Fruit fly (Drosophila melanogaster) whole organism, embryonic: ENCODE data around the gene Cyp4d21.
A peak's percentile ranks its signal among the peaks of the same experiment; 100 is the strongest.

Experiments used
- Adf1 ChIP-seq: fragments of 200-800 bp; sonication (Bioruptor generic); IDR thresholded peaks from 2 replicates; pipeline ENCODE4 v1.3.6; 2022; ENCODE audit warnings: missing biosample characterization, missing genetic modification characterization
- BEAF-32 ChIP-seq: fragments of 200-800 bp; sonication (Bioruptor generic); optimal IDR thresholded peaks from 3 replicates; lab custom pipeline; 2017; ENCODE audit warnings: missing biosample characterization, missing genetic modification characterization, mild to moderate bottlenecking, moderate library complexity, missing genetic modification reagents
- CG10209 ChIP-seq: fragments of 200-800 bp; sonication (Bioruptor generic); optimal IDR thresholded peaks from 3 replicates; lab custom pipeline; 2017; ENCODE audit warnings: missing biosample characterization, mild to moderate bottlenecking, missing genetic modification characterization, missing genetic modification reagents
- CG1024 ChIP-seq: fragments of 200-800 bp; sonication (Bioruptor generic); IDR thresholded peaks from 2 replicates; pipeline ENCODE4 v1.3.6; 2022; ENCODE audit warnings: missing biosample characterization, missing genetic modification characterization
- CG10654 ChIP-seq: fragments of 200-800 bp; sonication (Bioruptor generic); optimal IDR thresholded peaks from 2 replicates; lab custom pipeline; 2016; ENCODE audit warnings: missing biosample characterization, missing genetic modification characterization
- CG12391 ChIP-seq: fragments of 200-800 bp; sonication (Bioruptor generic); optimal IDR thresholded peaks from 3 replicates; lab custom pipeline; 2018; ENCODE audit warnings: missing biosample characterization, mild to moderate bottlenecking, missing genetic modification characterization, moderate library complexity
- CG16779 ChIP-seq: fragments of 200-800 bp; sonication (Bioruptor generic); IDR thresholded peaks from 2 replicates; pipeline ENCODE4 v1.3.6; 2022; ENCODE audit warnings: missing biosample characterization, missing genetic modification characterization
- CG16815 ChIP-seq: fragments of 200-800 bp; sonication (Bioruptor generic); optimal IDR thresholded peaks from 3 replicates; lab custom pipeline; 2017; ENCODE audit warnings: missing biosample characterization, mild to moderate bottlenecking, missing genetic modification characterization
- CG17568 ChIP-seq: fragments of 200-800 bp; sonication (Bioruptor generic); optimal IDR thresholded peaks from 2 replicates; lab custom pipeline; 2018; ENCODE audit warnings: missing biosample characterization, mild to moderate bottlenecking, missing genetic modification characterization, moderate library complexity
- CG17802 ChIP-seq: fragments of 200-800 bp; sonication (Bioruptor generic); optimal IDR thresholded peaks from 2 replicates; lab custom pipeline; 2018; ENCODE audit warnings: missing biosample characterization, mild to moderate bottlenecking, missing genetic modification characterization, moderate library complexity
- CG17912 ChIP-seq: fragments of 200-800 bp; sonication (Bioruptor generic); optimal IDR thresholded peaks from 2 replicates; lab custom pipeline; 2018; ENCODE audit warnings: missing biosample characterization, mild to moderate bottlenecking, missing genetic modification characterization
- CG18619 ChIP-seq: fragments of 200-800 bp; sonication (Bioruptor generic); optimal IDR thresholded peaks from 3 replicates; lab custom pipeline; 2017; ENCODE audit warnings: missing biosample characterization, mild to moderate bottlenecking, missing genetic modification characterization
- CG2712 ChIP-seq: fragments of 200-800 bp; optimal IDR thresholded peaks from 3 replicates; lab custom pipeline; 2019; ENCODE audit warnings: missing biosample characterization, mild to moderate bottlenecking, missing genetic modification characterization, moderate library complexity
- CG3163 ChIP-seq: fragments of 200-800 bp; sonication (Bioruptor generic); optimal IDR thresholded peaks from 3 replicates; lab custom pipeline; 2016; ENCODE audit warnings: missing biosample characterization, missing genetic modification characterization
- CG33557 ChIP-seq: fragments of 200-800 bp; sonication (Bioruptor generic); optimal IDR thresholded peaks from 2 replicates; lab custom pipeline; 2019; ENCODE audit warnings: missing biosample characterization, mild to moderate bottlenecking, missing genetic modification characterization, moderate library complexity
- CG4282 ChIP-seq: fragments of 200-800 bp; sonication (Bioruptor generic); optimal IDR thresholded peaks from 2 replicates; lab custom pipeline; 2016; ENCODE audit warnings: missing biosample characterization, missing genetic modification characterization
- CG4328 ChIP-seq: fragments of 200-800 bp; sonication (Bioruptor generic); optimal IDR thresholded peaks from 3 replicates; lab custom pipeline; 2017; ENCODE audit warnings: missing biosample characterization, missing genetic modification reagents, missing genetic modification characterization
- CG4360 ChIP-seq: fragments of 200-800 bp; sonication (Bioruptor generic); IDR thresholded peaks from 2 replicates; pipeline ENCODE4 v1.3.6; 2022; ENCODE audit warnings: missing biosample characterization, missing genetic modification characterization
- CG7556 ChIP-seq: fragments of 200-800 bp; sonication (Bioruptor generic); optimal IDR thresholded peaks from 2 replicates; lab custom pipeline; 2017; ENCODE audit warnings: missing biosample characterization, mild to moderate bottlenecking, missing genetic modification characterization
- CG7839 ChIP-seq: fragments of 200-800 bp; sonication (Bioruptor generic); optimal IDR thresholded peaks from 3 replicates; lab custom pipeline; 2018; ENCODE audit warnings: missing biosample characterization, mild to moderate bottlenecking, missing genetic modification characterization, moderate library complexity
- CG8478 ChIP-seq: fragments of >200 bp; optimal IDR thresholded peaks from 2 replicates; lab custom pipeline; 2018
- Camta ChIP-seq: fragments of 200-800 bp; sonication (Bioruptor generic); optimal IDR thresholded peaks from 2 replicates; lab custom pipeline; 2016; ENCODE audit warnings: missing biosample characterization, missing genetic modification characterization
- Chrac-16 ChIP-seq: fragments of 200-800 bp; sonication (Bioruptor generic); optimal IDR thresholded peaks from 3 replicates; lab custom pipeline; 2016; ENCODE audit warnings: missing biosample characterization, missing genetic modification characterization
- D ChIP-seq, 2 experiments: fragments of 200-800 bp in 1 of 2; fragments of >200 bp in 1 of 2; sonication (Bioruptor generic) in 1 of 2; optimal IDR thresholded peaks; 2 replicates in 1 of 2; 3 replicates in 1 of 2; lab custom pipeline; 2017; ENCODE audit warnings: mild to moderate bottlenecking in 1 of 2, missing biosample characterization in 1 of 2, missing genetic modification characterization in 1 of 2, missing genetic modification reagents in 1 of 2
- D19B ChIP-seq: fragments of 200-800 bp; sonication (Bioruptor generic); optimal IDR thresholded peaks from 2 replicates; lab custom pipeline; 2017; ENCODE audit warnings: missing biosample characterization, mild to moderate bottlenecking, missing genetic modification characterization
- Dek ChIP-seq: fragments of 200-800 bp; sonication (Bioruptor generic); optimal IDR thresholded peaks from 3 replicates; lab custom pipeline; 2019; ENCODE audit warnings: missing biosample characterization, mild to moderate bottlenecking, missing genetic modification characterization, moderate library complexity
- Hmx ChIP-seq: fragments of 200-800 bp; sonication (Bioruptor generic); optimal IDR thresholded peaks from 2 replicates; lab custom pipeline; 2016; ENCODE audit warnings: missing biosample characterization, missing genetic modification characterization
- Jarid2 ChIP-seq: fragments of 200-800 bp; sonication (Bioruptor generic); optimal IDR thresholded peaks from 3 replicates; lab custom pipeline; 2017; ENCODE audit warnings: mild to moderate bottlenecking, missing biosample characterization, missing genetic modification reagents, missing genetic modification characterization
- MTF-1 ChIP-seq: fragments of 200-800 bp; sonication (Bioruptor generic); optimal IDR thresholded peaks from 2 replicates; lab custom pipeline; 2018; ENCODE audit warnings: missing biosample characterization, mild to moderate bottlenecking, missing genetic modification characterization, borderline replicate concordance
- Med ChIP-seq: fragments of 200-800 bp; sonication (Bioruptor generic); peaks from one replicate; lab custom pipeline; 2016; ENCODE audit warnings: missing biosample characterization, missing genetic modification characterization, mild to moderate bottlenecking, inconsistent platforms, moderate library complexity
- Trl ChIP-seq, 3 experiments: fragments of >200 bp in 2 of 3; fragments of 200-800 bp in 1 of 3; sonication (Bioruptor generic) in 1 of 3; optimal IDR thresholded peaks; 2 replicates in 1 of 3; 3 replicates in 2 of 3; lab custom pipeline; 2016 to 2017; ENCODE audit warnings: missing biosample characterization in 1 of 3, missing genetic modification characterization in 1 of 3
- Usf ChIP-seq: fragments of 200-800 bp; sonication (Bioruptor generic); optimal IDR thresholded peaks from 2 replicates; lab custom pipeline; 2017; ENCODE audit warnings: missing genotype, missing biosample characterization, missing genetic modification characterization
- YL-1 ChIP-seq: fragments of 200-800 bp; sonication (Bioruptor generic); optimal IDR thresholded peaks from 3 replicates; lab custom pipeline; 2017; ENCODE audit warnings: missing biosample characterization, mild to moderate bottlenecking, missing genetic modification characterization
- al ChIP-seq: fragments of 200-800 bp; sonication (Bioruptor generic); IDR thresholded peaks from 2 replicates; pipeline ENCODE4 v1.3.6; 2022; ENCODE audit warnings: missing biosample characterization, missing genetic modification characterization
- bsh ChIP-seq, 2 experiments: fragments of 200-800 bp; sonication (Bioruptor generic); optimal IDR thresholded peaks; 2 replicates each; lab custom pipeline; 2017 to 2018; ENCODE audit warnings: mild to moderate bottlenecking in 2 of 2, missing biosample characterization in 2 of 2, missing genetic modification characterization in 2 of 2, moderate library complexity in 1 of 2
- en ChIP-seq: fragments of 200-800 bp; sonication (Bioruptor generic); optimal IDR thresholded peaks from 2 replicates; lab custom pipeline; 2016; ENCODE audit warnings: missing biosample characterization, missing genetic modification characterization
- eve ChIP-seq, 2 experiments: fragments of >200 bp; optimal IDR thresholded peaks; 2 replicates each; lab custom pipeline; 2017; ENCODE audit warnings: missing biosample characterization in 2 of 2, missing genetic modification characterization in 2 of 2
- fru ChIP-seq: fragments of >200 bp; optimal IDR thresholded peaks from 2 replicates; lab custom pipeline; 2017
- grn ChIP-seq: fragments of 200-800 bp; sonication (Bioruptor generic); optimal IDR thresholded peaks from 3 replicates; lab custom pipeline; 2017; ENCODE audit warnings: missing biosample characterization, missing genetic modification characterization
- mirr ChIP-seq: fragments of 200-800 bp; sonication (Bioruptor generic); optimal IDR thresholded peaks from 3 replicates; lab custom pipeline; 2018; ENCODE audit warnings: missing biosample characterization, mild to moderate bottlenecking, missing genetic modification characterization
- otp ChIP-seq: fragments of 200-800 bp; sonication (Bioruptor generic); IDR thresholded peaks from 3 replicates; pipeline ENCODE4, ENCODE4 v1.3.6; 2022; ENCODE audit warnings: missing biosample characterization, missing genetic modification characterization
- phol ChIP-seq: fragments of 200-800 bp; sonication (Bioruptor generic); optimal IDR thresholded peaks from 3 replicates; lab custom pipeline; 2018; ENCODE audit warnings: missing biosample characterization, mild to moderate bottlenecking, missing genetic modification characterization, moderate library complexity
- repo ChIP-seq: fragments of 200-800 bp; sonication (Bioruptor generic); optimal IDR thresholded peaks from 2 replicates; lab custom pipeline; 2016; ENCODE audit warnings: missing biosample characterization, missing genetic modification characterization
- slbo ChIP-seq: fragments of 200-800 bp; sonication (Bioruptor generic); IDR thresholded peaks from 2 replicates; pipeline ENCODE4 v1.3.6; 2022; ENCODE audit warnings: missing biosample characterization, missing genetic modification characterization
- sob ChIP-seq: fragments of 200-800 bp; sonication (Bioruptor generic); IDR thresholded peaks from 2 replicates; pipeline ENCODE4 v1.3.6; 2022; ENCODE audit warnings: missing biosample characterization, missing genetic modification characterization
- sqz ChIP-seq: fragments of 200-800 bp; sonication (Bioruptor generic); optimal IDR thresholded peaks from 3 replicates; lab custom pipeline; 2018; ENCODE audit warnings: missing biosample characterization, mild to moderate bottlenecking, missing genetic modification characterization
- ssp ChIP-seq: fragments of 200-800 bp; sonication (Bioruptor generic); IDR thresholded peaks from 2 replicates; pipeline ENCODE4 v1.3.6; 2022; ENCODE audit warnings: missing biosample characterization, missing genetic modification characterization
- stc ChIP-seq: fragments of 200-800 bp; sonication (Bioruptor generic); IDR thresholded peaks from 2 replicates; pipeline ENCODE4 v1.3.6; 2022; ENCODE audit warnings: missing biosample characterization, missing genetic modification characterization
- stwl ChIP-seq: fragments of 200-800 bp; sonication (Bioruptor generic); optimal IDR thresholded peaks from 3 replicates; lab custom pipeline; 2018; ENCODE audit warnings: missing biosample characterization, mild to moderate bottlenecking, missing genetic modification characterization, moderate library complexity
- vfl ChIP-seq: fragments of 200-800 bp; sonication (Bioruptor generic); optimal IDR thresholded peaks from 2 replicates; lab custom pipeline; 2016; ENCODE audit warnings: missing biosample characterization, missing genetic modification characterization
- zen ChIP-seq: fragments of 200-800 bp; sonication (Bioruptor generic); optimal IDR thresholded peaks from 3 replicates; lab custom pipeline; 2018; ENCODE audit warnings: missing biosample characterization, mild to moderate bottlenecking, missing genetic modification characterization, moderate library complexity

The Cyp4d21 gene

DNA sequence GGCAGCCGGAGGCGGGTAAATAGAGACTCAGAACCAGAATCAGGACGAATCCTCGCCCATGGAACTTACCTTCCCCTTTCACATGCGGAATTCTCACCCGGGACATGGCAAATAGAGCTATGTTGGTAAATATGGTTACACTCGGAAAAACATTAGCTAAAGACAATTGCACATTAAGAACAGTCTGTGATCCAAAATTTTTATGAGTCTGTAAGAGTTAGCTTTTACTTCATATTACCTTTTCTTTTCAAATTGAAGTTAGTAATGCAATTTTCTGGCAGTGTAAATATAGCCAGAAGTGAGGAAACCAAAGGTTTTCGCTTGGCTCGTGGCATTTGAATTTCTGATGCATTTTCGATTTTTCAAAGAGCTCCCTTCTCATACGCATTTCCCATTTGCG lies 29.8 kb downstream of the Cyp4d21 start (continued):
- TF ChIP-seq Med (peak; percentile 51), fru (lab: Kevin White, UChicago) (no peak), Jarid2 (GFP tag; lab: Kevin White, UChicago) (no peak), CG33557 (GFP tag; lab: Kevin White, UChicago) (no peak), Dek (tag; lab: Kevin White, UChicago) (no peak), mirr (GFP tag; lab: Kevin White, UChicago) (no peak), D (optimal IDR thresholded peaks at IDR 0.05; lab: Kevin White, UChicago) (no peak), D (GFP tag; optimal IDR thresholded peaks at IDR 0.05; lab: Kevin White, UChicago) (peak; percentile 51), eve (GFP tag; optimal IDR thresholded peaks at IDR 0.05; lab: Kevin White, UChicago) (peak; percentile 14 to 62), CG7839 (tag; lab: Kevin White, UChicago) (peak; percentile 31), YL-1 (GFP tag; lab: Kevin White, UChicago) (no peak), Chrac-16 (GFP tag; lab: Kevin White, UChicago) (peak; percentile 51), grn (GFP tag; lab: Kevin White, UChicago) (no peak), CG4360 (peak; percentile 45; the same call in 1 of the 2 replicates), phol (tag; lab: Kevin White, UChicago) (peak; percentile 70), MTF-1 (GFP tag; lab: Kevin White, UChicago) (peak; percentile 4), sqz (no peak), CG16779 (GFP tag; lab: Robert Waterston, UW) (no peak), CG16815 (no peak), en (GFP tag; lab: Kevin White, UChicago) (no peak), CG4282 (GFP tag; lab: Kevin White, UChicago) (no peak), CG17568 (no peak), bsh (GFP tag; optimal IDR thresholded peaks at IDR 0.05; lab: Kevin White, UChicago) (peak in 1 of 2 experiments; percentile 61), CG10209 (peak; percentile 4), stc (GFP tag; lab: Robert Waterston, UW) (peak; percentile 61), sob (no peak), CG17912 (GFP tag; lab: Kevin White, UChicago) (no peak), stwl (tag; lab: Kevin White, UChicago) (no peak), CG2712 (tag; lab: Kevin White, UChicago) (peak; percentile 76), CG7556 (GFP tag; lab: Kevin White, UChicago) (peak; percentile 10), Trl (optimal IDR thresholded peaks at IDR 0.05; lab: Kevin White, UChicago) (no peak), Trl (GFP tag; optimal IDR thresholded peaks at IDR 0.05; lab: Kevin White, UChicago) (peak; percentile 41), CG8478 (lab: Kevin White, UChicago) (no peak), CG1024 (GFP tag; lab: Robert Waterston, UW) (no peak), CG17802 (tag; lab: Kevin White, UChicago) (peak; percentile 30), ssp (no peak), zen (peak; percentile 82), vfl (no peak), D19B (GFP tag; lab: Kevin White, UChicago) (no peak), CG12391 (tag; lab: Kevin White, UChicago) (peak; percentile 45), al (no peak), Adf1 (GFP tag; lab: Robert Waterston, UW) (no peak), Usf (GFP tag; lab: Kevin White, UChicago) (no peak), otp (no peak), Hmx (GFP tag; lab: Kevin White, UChicago) (no peak), CG18619 (GFP tag; lab: Kevin White, UChicago) (no peak), CG4328 (GFP tag; lab: Kevin White, UChicago) (no peak), Camta (GFP tag; lab: Kevin White, UChicago) (no peak), CG3163 (no peak), CG10654 (GFP tag; lab: Kevin White, UChicago) (peak; percentile 13), slbo (GFP tag; lab: Robert Waterston, UW) (no peak), repo (GFP tag; lab: Kevin White, UChicago) (no peak), BEAF-32 (no peak)
